Worm (Caenorhabditis elegans): ENCODE data around the gene acr-7.

The acr-7 gene

ce11 chrII:7864207-7864606 is 14.6 kb upstream of the acr-7 start, which contains the start of gene ostb-1:
Gene ostb-1, plus strand, starts transcription at chrII:7864507.
- TF ChIP-seq elt-2 (tag; optimal IDR thresholded peaks at IDR 0.05) = peak; percentile 15
- TF ChIP-seq ceh-6 (GFP tag; optimal IDR thresholded peaks at IDR 0.05) = no peak
- TF ChIP-seq nfya-1 (tag; optimal IDR thresholded peaks at IDR 0.05) = peak; percentile 12

- TF ChIP-seq ref-2 (tag; optimal IDR thresholded peaks at IDR 0.05) (no peak), ets-4 (tag; optimal IDR thresholded peaks at IDR 0.05) (no peak), ceh-24 (tag; optimal IDR thresholded peaks at IDR 0.05) (no peak), nhr-232 (tag; optimal IDR thresholded peaks at IDR 0.05) (no peak), K09A11.1 (tag; optimal IDR thresholded peaks at IDR 0.05; ENCODE audit: insufficient read depth) (peak; percentile 29), hlh-15 (tag; optimal IDR thresholded peaks at IDR 0.05) (no peak)
These were observed 14.0 kb upstream of the acr-7 start for ce11 chrII:7863480-7864125.

ce11 chrII:7860221-7860928 is 10.8 kb upstream of the acr-7 start, which contains the start of gene lin-5:
Gene lin-5, plus strand, starts transcription at chrII:7860574.
- TF ChIP-seq ref-2 (tag; optimal IDR thresholded peaks at IDR 0.05) (peak; percentile 36), nfya-1 (tag; optimal IDR thresholded peaks at IDR 0.05) (peak; percentile 40), F13H6.1 (tag; optimal IDR thresholded peaks at IDR 0.05) (no peak), ceh-34 (tag; optimal IDR thresholded peaks at IDR 0.05) (peak; percentile 36), fax-1 (tag; optimal IDR thresholded peaks at IDR 0.05) (no peak), ceh-14 (tag; optimal IDR thresholded peaks at IDR 0.05) (no peak), tbx-2 (tag; optimal IDR thresholded peaks at IDR 0.05) (peak; percentile 24), unc-55 (GFP tag; optimal IDR thresholded peaks at IDR 0.05) (peak; percentile 30), ceh-31 (tag; optimal IDR thresholded peaks at IDR 0.05) (peak; percentile 68), pat-9 (tag; optimal IDR thresholded peaks at IDR 0.05) (no peak)

- TF ChIP-seq unc-3 (GFP tag; conservative IDR thresholded peaks at IDR 0.05) (no peak), unc-3 (tag; optimal IDR thresholded peaks at IDR 0.05) (no peak), pax-1 (tag; optimal IDR thresholded peaks at IDR 0.05) (no peak), pros-1 (tag; optimal IDR thresholded peaks at IDR 0.05) (no peak), ztf-16 (tag; optimal IDR thresholded peaks at IDR 0.05) (no peak), nhr-232 (tag; optimal IDR thresholded peaks at IDR 0.05) (no peak), ceh-34 (tag; optimal IDR thresholded peaks at IDR 0.05) (no peak), ceh-14 (tag; optimal IDR thresholded peaks at IDR 0.05) (no peak), tbx-7 (tag; optimal IDR thresholded peaks at IDR 0.05) (no peak), ets-4 (tag; optimal IDR thresholded peaks at IDR 0.05) (no peak), elt-2 (tag; optimal IDR thresholded peaks at IDR 0.05) (no peak), lin-11 (tag; optimal IDR thresholded peaks at IDR 0.05) (no peak), ttx-3 (tag; optimal IDR thresholded peaks at IDR 0.05) (no peak), fkh-10 (GFP tag; optimal IDR thresholded peaks at IDR 0.05) (no peak), pqm-1 (tag; optimal IDR thresholded peaks at IDR 0.05) (no peak), mec-3 (tag; optimal IDR thresholded peaks at IDR 0.05; ENCODE audit: borderline replicate concordance) (no peak), ahr-1 (tag; optimal IDR thresholded peaks at IDR 0.05) (no peak), syd-9 (tag; optimal IDR thresholded peaks at IDR 0.05) (no peak), eyg-1 (tag; optimal IDR thresholded peaks at IDR 0.05) (no peak), dve-1 (tag; optimal IDR thresholded peaks at IDR 0.05) (no peak)
These were observed 8.5 kb upstream of the acr-7 start, which contains the start of gene sds-22 for ce11 chrII:7858101-7858500. Gene sds-22, plus strand, starts transcription at chrII:7858401.

ce11 chrII:7857485-7858010 is 8.0 kb upstream of the acr-7 start, which contains the start of the genes cec-3 and T09A5.15:
Gene cec-3, minus strand, starts transcription at chrII:7857600.
Gene T09A5.15, plus strand, starts transcription at chrII:7857960.
- no peak for TF ChIP-seq elt-4 (tag; optimal IDR thresholded peaks at IDR 0.05)
- TF ChIP-seq syd-9 (tag; optimal IDR thresholded peaks at IDR 0.05) = no peak
- TF ChIP-seq ceh-18 (tag; optimal IDR thresholded peaks at IDR 0.05) = peak; percentile 15
- no peak for TF ChIP-seq ceh-22 (tag; optimal IDR thresholded peaks at IDR 0.05)
- TF ChIP-seq hlh-8 (tag; optimal IDR thresholded peaks at IDR 0.05) = peak; percentile 47
- TF ChIP-seq pat-9 (tag; optimal IDR thresholded peaks at IDR 0.05) = no peak
- no peak for TF ChIP-seq mec-3 (tag; optimal IDR thresholded peaks at IDR 0.05; ENCODE audit: borderline replicate concordance)
- no peak for TF ChIP-seq unc-86 (tag; optimal IDR thresholded peaks at IDR 0.05)
- no peak for TF ChIP-seq pqm-1 (tag; optimal IDR thresholded peaks at IDR 0.05)
- no peak for TF ChIP-seq sdc-2 (tag; optimal IDR thresholded peaks at IDR 0.05)
- peak; percentile 41 for TF ChIP-seq unc-42 (tag; optimal IDR thresholded peaks at IDR 0.05)
- peak; percentile 38 for TF ChIP-seq ceh-14 (tag; optimal IDR thresholded peaks at IDR 0.05)
- TF ChIP-seq fkh-10 (GFP tag; optimal IDR thresholded peaks at IDR 0.05) = no peak
- no peak for TF ChIP-seq odd-2 (tag; optimal IDR thresholded peaks at IDR 0.05)
- TF ChIP-seq hlh-6 (tag; optimal IDR thresholded peaks at IDR 0.05) = no peak
- no peak for TF ChIP-seq ztf-16 (tag; optimal IDR thresholded peaks at IDR 0.05)
- TF ChIP-seq T23F11.4 (GFP tag; optimal IDR thresholded peaks at IDR 0.05) = no peak
